Fruit fly (Drosophila melanogaster): ENCODE results near the gene CG42717.

- no peak for TF ChIP-seq CG2129 (GFP tag; IDR thresholded peaks at IDR 0.05; ENCODE audit: partially characterized antibody)
- no peak for TF ChIP-seq CG18262 (tag; optimal IDR thresholded peaks at IDR 0.05)
These were observed 7.8 kb downstream of the CG42717 start for dm6 chr3L:16025020-16025680.

All from whole organism, embryonic.